Worm (Caenorhabditis elegans) whole organism, L3 larva: ENCODE measurements around the gene ifa-3.

Source experiments
- R02D3.7 ChIP-seq: fragments of 150-350 bp; optimal IDR thresholded peaks from 2 replicates; lab custom pipeline; 2014; ENCODE audit warnings: missing biosample characterization, missing genetic modification characterization
- aly-2 ChIP-seq: fragments of 150-350 bp; optimal IDR thresholded peaks from 2 replicates; lab custom pipeline; 2014; ENCODE audit warnings: missing biosample characterization, missing genetic modification characterization
- ama-1 ChIP-seq: fragments of 150-350 bp; optimal IDR thresholded peaks from 2 replicates; lab custom pipeline; 2018
- ceh-28 ChIP-seq: fragments of 150-350 bp; optimal IDR thresholded peaks from 2 replicates; lab custom pipeline; 2014; ENCODE audit warnings: missing biosample characterization, missing genetic modification reagents, missing genetic modification characterization
- ceh-82 ChIP-seq: fragments of 150-350 bp; optimal IDR thresholded peaks from 2 replicates; lab custom pipeline; 2014; ENCODE audit warnings: missing biosample characterization, missing genetic modification characterization
- ceh-9 ChIP-seq: sonication (generic microtip); optimal IDR thresholded peaks from 2 replicates; lab custom pipeline; 2018; ENCODE audit warnings: missing biosample characterization, missing genetic modification characterization
- daf-12 ChIP-seq: fragments of 150-350 bp; optimal IDR thresholded peaks from 2 replicates; lab custom pipeline; 2014; ENCODE audit warnings: missing biosample characterization, missing genetic modification reagents, missing genetic modification characterization
- egl-5 ChIP-seq: fragments of 150-350 bp; optimal IDR thresholded peaks from 2 replicates; lab custom pipeline; 2017; ENCODE audit warnings: missing biosample characterization, missing genetic modification reagents, missing genetic modification characterization, inconsistent platforms
- elt-1 ChIP-seq: fragments of 150-350 bp; optimal IDR thresholded peaks from 2 replicates; lab custom pipeline; 2014; ENCODE audit warnings: missing biosample characterization, missing genetic modification characterization
- elt-2 ChIP-seq: sonication (generic microtip); optimal IDR thresholded peaks from 2 replicates; lab custom pipeline; 2016; ENCODE audit warnings: missing genetic modification reagents, mild to moderate bottlenecking, missing genetic modification characterization, missing compliant biosample characterization
- elt-3 ChIP-seq, 3 experiments: fragments of 150-350 bp in 1 of 3; sonication (generic microtip) in 2 of 3; optimal IDR thresholded peaks; 2 replicates in 2 of 3; 4 replicates in 1 of 3; lab custom pipeline; 2014 to 2017; ENCODE audit warnings: missing biosample characterization in 3 of 3, missing genetic modification characterization in 3 of 3
- eor-1 ChIP-seq, 2 experiments: fragments of 150-350 bp; optimal IDR thresholded peaks; 2 replicates each; lab custom pipeline; 2014 to 2018; ENCODE audit warnings: missing biosample characterization in 2 of 2, missing genetic modification characterization in 2 of 2
- fkh-10 ChIP-seq: sonication (generic microtip); optimal IDR thresholded peaks from 2 replicates; lab custom pipeline; 2017; ENCODE audit warnings: missing biosample characterization, missing genetic modification reagents, missing genetic modification characterization
- fkh-2 ChIP-seq: fragments of 150-350 bp; optimal IDR thresholded peaks from 2 replicates; lab custom pipeline; 2014; ENCODE audit warnings: missing biosample characterization, missing genetic modification reagents, missing genetic modification characterization
- fos-1 ChIP-seq: fragments of 150-350 bp; optimal IDR thresholded peaks from 2 replicates; lab custom pipeline; 2014; ENCODE audit warnings: missing biosample characterization, missing genetic modification characterization
- hmg-11 ChIP-seq: sonication (generic microtip); optimal IDR thresholded peaks from 2 replicates; lab custom pipeline; 2016; ENCODE audit warnings: missing genetic modification characterization, missing compliant biosample characterization
- jun-1 ChIP-seq: fragments of 150-350 bp; optimal IDR thresholded peaks from 2 replicates; lab custom pipeline; 2014; ENCODE audit warnings: missing biosample characterization, missing genetic modification reagents, missing genetic modification characterization
- lin-15B ChIP-seq: fragments of 150-350 bp; optimal IDR thresholded peaks from 2 replicates; lab custom pipeline; 2014; ENCODE audit warnings: missing biosample characterization, missing genetic modification characterization
- mdl-1 ChIP-seq: fragments of 150-350 bp; optimal IDR thresholded peaks from 2 replicates; lab custom pipeline; 2014; ENCODE audit warnings: missing biosample characterization, missing genetic modification characterization
- nfya-1 ChIP-seq: sonication (generic microtip); optimal IDR thresholded peaks from 2 replicates; lab custom pipeline; 2017; ENCODE audit warnings: missing genetic modification characterization, mild to moderate bottlenecking, missing compliant biosample characterization, antibody characterized with exemption, moderate library complexity; ENCODE audit not compliant: insufficient read depth
- nhr-11 ChIP-seq: fragments of 150-350 bp; optimal IDR thresholded peaks from 2 replicates; lab custom pipeline; 2014; ENCODE audit warnings: missing biosample characterization, missing genetic modification characterization
- nhr-12 ChIP-seq: fragments of 150-350 bp; optimal IDR thresholded peaks from 2 replicates; lab custom pipeline; 2014; ENCODE audit warnings: missing biosample characterization, missing genetic modification characterization
- nhr-23 ChIP-seq: fragments of 150-350 bp; optimal IDR thresholded peaks from 2 replicates; lab custom pipeline; 2014; ENCODE audit warnings: missing biosample characterization, missing genetic modification reagents, missing genetic modification characterization
- nhr-25 ChIP-seq: sonication (generic microtip); optimal IDR thresholded peaks from 2 replicates; lab custom pipeline; 2017; ENCODE audit warnings: missing biosample characterization, missing genetic modification characterization
- nhr-43 ChIP-seq: sonication (generic microtip); optimal IDR thresholded peaks from 2 replicates; lab custom pipeline; 2016; ENCODE audit warnings: mild to moderate bottlenecking, missing genetic modification characterization, missing compliant biosample characterization; ENCODE audit not compliant: poor library complexity, severe bottlenecking
- nhr-76 ChIP-seq: fragments of 150-350 bp; sonication (generic microtip); optimal IDR thresholded peaks from 5 replicates; lab custom pipeline; 2014; ENCODE audit warnings: missing biosample characterization, missing genetic modification characterization
- nhr-77 ChIP-seq: fragments of 150-350 bp; optimal IDR thresholded peaks from 2 replicates; lab custom pipeline; 2014; ENCODE audit warnings: missing biosample characterization, missing genetic modification characterization
- pha-4 ChIP-seq: fragments of 150-350 bp; optimal IDR thresholded peaks from 2 replicates; lab custom pipeline; 2014; ENCODE audit warnings: missing biosample characterization, missing genetic modification reagents, missing genetic modification characterization
- pqm-1 ChIP-seq: fragments of 150-350 bp; optimal IDR thresholded peaks from 2 replicates; lab custom pipeline; 2017; ENCODE audit warnings: missing biosample characterization, missing genetic modification characterization, inconsistent platforms
- tbx-2 ChIP-seq: sonication (generic microtip); optimal IDR thresholded peaks from 2 replicates; lab custom pipeline; 2016; ENCODE audit warnings: mild to moderate bottlenecking, missing genetic modification characterization, missing compliant biosample characterization
- unc-39 ChIP-seq: sonication (generic microtip); optimal IDR thresholded peaks from 4 replicates; lab custom pipeline; 2017; ENCODE audit warnings: missing biosample characterization, missing genetic modification characterization
- unc-62 ChIP-seq: fragments of 150-350 bp; sonication (generic microtip); optimal IDR thresholded peaks from 4 replicates; lab custom pipeline; 2014; ENCODE audit warnings: missing biosample characterization, missing genetic modification reagents, missing genetic modification characterization
- zag-1 ChIP-seq: fragments of 150-350 bp; optimal IDR thresholded peaks from 2 replicates; lab custom pipeline; 2014; ENCODE audit warnings: missing biosample characterization, missing genetic modification characterization
- ztf-11 ChIP-seq: fragments of 150-350 bp; optimal IDR thresholded peaks from 2 replicates; lab custom pipeline; 2014; ENCODE audit warnings: missing biosample characterization, missing genetic modification characterization
- ztf-4 ChIP-seq: fragments of 150-350 bp; optimal IDR thresholded peaks from 2 replicates; lab custom pipeline; 2014; ENCODE audit warnings: missing biosample characterization, missing genetic modification characterization

ifa-3 gene

ce11 chrX:16260077-16260476 lies 9.8 kb downstream of the ifa-3 start:
- TF ChIP-seq ama-1 (lab: Kevin White, UChicago) (no peak), zag-1 (tag; lab: Kevin White, UChicago) (no peak), pha-4 (tag; lab: Kevin White, UChicago) (peak; percentile 19), ceh-28 (tag; lab: Kevin White, UChicago) (no peak), pqm-1 (tag; lab: Kevin White, UChicago) (peak; percentile 70), nhr-11 (tag; lab: Kevin White, UChicago) (no peak), elt-2 (tag; lab: Kevin White, UChicago) (peak; percentile 83)

- no peak for TF ChIP-seq elt-3 (tag; optimal IDR thresholded peaks at IDR 0.05; lab: Kevin White, UChicago)
- TF ChIP-seq egl-5 (tag; lab: Kevin White, UChicago) = no peak
- TF ChIP-seq fkh-2 = no peak
- no peak for TF ChIP-seq nhr-11 (tag; lab: Kevin White, UChicago)
- TF ChIP-seq mdl-1 = no peak
- TF ChIP-seq nhr-77 (tag; lab: Kevin White, UChicago) = no peak
- TF ChIP-seq daf-12 (tag; lab: Kevin White, UChicago) = no peak
Measured at ce11 chrX:16258503-16258902, 11.4 kb downstream of the ifa-3 start.

- TF ChIP-seq lin-15B (tag; lab: Kevin White, UChicago) = no peak
- TF ChIP-seq hmg-11 (tag; lab: Kevin White, UChicago) = no peak
- TF ChIP-seq nhr-43 = no peak
- no peak for TF ChIP-seq nhr-12 (tag; lab: Kevin White, UChicago)
- TF ChIP-seq nfya-1 (tag; lab: Kevin White, UChicago) = no peak
- no peak for TF ChIP-seq mdl-1
- no peak for TF ChIP-seq fos-1 (tag; lab: Kevin White, UChicago)
- no peak for TF ChIP-seq unc-39
- no peak for TF ChIP-seq nhr-77 (tag; lab: Kevin White, UChicago)
- TF ChIP-seq ama-1 (lab: Kevin White, UChicago) = no peak
- no peak for TF ChIP-seq daf-12 (tag; lab: Kevin White, UChicago)
- no peak for TF ChIP-seq nhr-76 (tag; lab: Kevin White, UChicago)
- TF ChIP-seq R02D3.7 (tag; lab: Kevin White, UChicago) = no peak
- TF ChIP-seq nhr-25 (tag; lab: Kevin White, UChicago) = no peak
- TF ChIP-seq nhr-11 (tag; lab: Kevin White, UChicago) = no peak
- no peak for TF ChIP-seq eor-1 (tag; optimal IDR thresholded peaks at IDR 0.05; lab: Kevin White, UChicago)
Measured at ce11 chrX:16250679-16251078, 19.2 kb downstream of the ifa-3 start, which contains the start of gene W10G6.6. TSS of gene W10G6.6 (minus strand) at chrX:16250779.

- no peak for TF ChIP-seq ztf-4
- TF ChIP-seq nhr-23 (tag; lab: Kevin White, UChicago) = no peak
- TF ChIP-seq nfya-1 (tag; lab: Kevin White, UChicago) = no peak
- no peak for TF ChIP-seq unc-62 (GFP tag; lab: Kevin White, UChicago)
- TF ChIP-seq elt-1 (tag; lab: Kevin White, UChicago) = no peak
- TF ChIP-seq nhr-77 (tag; lab: Kevin White, UChicago) = no peak
- no peak for TF ChIP-seq daf-12 (tag; lab: Kevin White, UChicago)
- no peak for TF ChIP-seq jun-1 (tag; lab: Kevin White, UChicago)
- no peak for TF ChIP-seq elt-3 (tag; optimal IDR thresholded peaks at IDR 0.05; lab: Kevin White, UChicago)
Measured at ce11 chrX:16244764-16245244, 25.1 kb downstream of the ifa-3 start, which contains the start of gene W10G6.1. TSS of gene W10G6.1 (plus strand) at chrX:16245194.

ce11 chrX:16243129-16243528 lies 26.7 kb downstream of the ifa-3 start:
- no peak for TF ChIP-seq daf-12 (tag; lab: Kevin White, UChicago)
- TF ChIP-seq ztf-4 = no peak
- no peak for TF ChIP-seq elt-2 (tag; lab: Kevin White, UChicago)

- TF ChIP-seq unc-39 = no peak
- no peak for TF ChIP-seq zag-1 (tag; lab: Kevin White, UChicago)
- no peak for TF ChIP-seq ztf-11 (tag; lab: Kevin White, UChicago)
- TF ChIP-seq ceh-28 (tag; lab: Kevin White, UChicago) = no peak
- no peak for TF ChIP-seq R02D3.7 (tag; lab: Kevin White, UChicago)
- no peak for TF ChIP-seq ceh-9 (tag; lab: Kevin White, UChicago)
- no peak for TF ChIP-seq ceh-82
- no peak for TF ChIP-seq fos-1 (tag; lab: Kevin White, UChicago)
- TF ChIP-seq mdl-1 = no peak
- TF ChIP-seq nfya-1 (tag; lab: Kevin White, UChicago) = no peak
- no peak for TF ChIP-seq hmg-11 (tag; lab: Kevin White, UChicago)
- no peak for TF ChIP-seq fkh-10 (GFP tag; lab: Kevin White, UChicago)
- TF ChIP-seq aly-2 = no peak
- TF ChIP-seq elt-1 (tag; lab: Kevin White, UChicago) = no peak
- TF ChIP-seq daf-12 (tag; lab: Kevin White, UChicago) = no peak
- no peak for TF ChIP-seq elt-3 (tag; optimal IDR thresholded peaks at IDR 0.05; lab: Kevin White, UChicago)
- no peak for TF ChIP-seq pha-4 (tag; lab: Kevin White, UChicago)
- TF ChIP-seq tbx-2 (tag; lab: Kevin White, UChicago) = no peak
- TF ChIP-seq nhr-76 (tag; lab: Kevin White, UChicago) = no peak
- TF ChIP-seq egl-5 (tag; lab: Kevin White, UChicago) = no peak
Measured at ce11 chrX:16240626-16241025, 29.2 kb downstream of the ifa-3 start.
